Worm (Caenorhabditis elegans) whole organism, midembryonic: ENCODE measurements around the gene srh-239.

Experiments used
- T22C8.4 ChIP-seq: fragments of 200-800 bp; sonication (Bioruptor generic); IDR thresholded peaks from 2 replicates; pipeline ENCODE4 v1.3.6; 2022; ENCODE audit warnings: missing genetic modification characterization, missing compliant biosample characterization
- cog-1 ChIP-seq: sonication (generic microtip); optimal IDR thresholded peaks from 2 replicates; lab custom pipeline; 2016; ENCODE audit warnings: missing genetic modification characterization, missing compliant biosample characterization
- flt-1 ChIP-seq: fragments of 200-800 bp; sonication (Bioruptor generic); IDR thresholded peaks from 2 replicates; pipeline ENCODE4 v1.3.6; 2022; ENCODE audit warnings: missing genetic modification characterization, missing compliant biosample characterization
- klf-2 ChIP-seq: fragments of 200-800 bp; sonication (Bioruptor generic); conservative IDR thresholded peaks from 2 replicates; pipeline ENCODE4 v1.3.6; 2022; ENCODE audit warnings: missing genetic modification reagents, missing genetic modification characterization, missing compliant biosample characterization
- med-1 ChIP-seq: sonication (generic microtip); optimal IDR thresholded peaks from 2 replicates; lab custom pipeline; 2017; ENCODE audit warnings: missing genetic modification characterization, mild to moderate bottlenecking, missing compliant biosample characterization, antibody characterized with exemption, missing genetic modification reagents; ENCODE audit not compliant: insufficient read depth
- ref-1 ChIP-seq: fragments of 200-800 bp; sonication (Bioruptor generic); conservative IDR thresholded peaks from 2 replicates; pipeline ENCODE4 v1.3.6; 2022; ENCODE audit warnings: missing genetic modification reagents, missing genetic modification characterization, missing compliant biosample characterization
- tab-1 ChIP-seq: fragments of 200-800 bp; sonication (Bioruptor generic); IDR thresholded peaks from 2 replicates; pipeline ENCODE4 v1.3.6; 2022; ENCODE audit warnings: missing genetic modification characterization, missing compliant biosample characterization
- ztf-23 ChIP-seq: fragments of 200-800 bp; sonication (Bioruptor generic); IDR thresholded peaks from 2 replicates; pipeline ENCODE4 v1.3.6; 2022; ENCODE audit warnings: missing genetic modification reagents, missing genetic modification characterization, missing compliant biosample characterization
- ztf-29 ChIP-seq: fragments of 200-800 bp; sonication (Bioruptor generic); IDR thresholded peaks from 2 replicates; pipeline ENCODE4 v1.3.6; 2022; ENCODE audit warnings: missing genetic modification reagents, missing genetic modification characterization, missing compliant biosample characterization

srh-239 gene

ce11 chrV:15445437-15445836 is at the start of gene srh-239:
srh-239 (plus strand) TSS chrV:15445737.
- TF ChIP-seq ztf-29 (no peak), cog-1 (no peak), ref-1 (GFP tag; lab: Robert Waterston, UW) (no peak), med-1 (GFP tag; lab: Kevin White, UChicago) (no peak), klf-2 (GFP tag; lab: Robert Waterston, UW) (no peak), ztf-23 (GFP tag; lab: Robert Waterston, UW) (no peak), flt-1 (GFP tag; lab: Robert Waterston, UW) (no peak), tab-1 (GFP tag; lab: Robert Waterston, UW) (no peak)

ce11 chrV:15397139-15397538 is 48.4 kb upstream of the srh-239 start:
- TF ChIP-seq cog-1 (no peak), klf-2 (GFP tag; lab: Robert Waterston, UW) (no peak), T22C8.4 (GFP tag; lab: Robert Waterston, UW) (no peak), tab-1 (GFP tag; lab: Robert Waterston, UW) (no peak), ref-1 (GFP tag; lab: Robert Waterston, UW) (no peak), ztf-29 (no peak), flt-1 (GFP tag; lab: Robert Waterston, UW) (no peak), med-1 (GFP tag; lab: Kevin White, UChicago) (no peak), ztf-23 (GFP tag; lab: Robert Waterston, UW) (no peak)

ce11 chrV:15398728-15399127 is 46.8 kb upstream of the srh-239 start, which contains the start of gene fbxa-199:
fbxa-199 (minus strand) TSS chrV:15398828.
- TF ChIP-seq med-1 (GFP tag; lab: Kevin White, UChicago), result no peak
- TF ChIP-seq klf-2 (GFP tag; lab: Robert Waterston, UW), result no peak
- TF ChIP-seq tab-1 (GFP tag; lab: Robert Waterston, UW), result no peak
- no peak for TF ChIP-seq ztf-23 (GFP tag; lab: Robert Waterston, UW)
- TF ChIP-seq ref-1 (GFP tag; lab: Robert Waterston, UW), result no peak
- no peak for TF ChIP-seq T22C8.4 (GFP tag; lab: Robert Waterston, UW)

- TF ChIP-seq ref-1 (GFP tag; lab: Robert Waterston, UW) (no peak), med-1 (GFP tag; lab: Kevin White, UChicago) (no peak), T22C8.4 (GFP tag; lab: Robert Waterston, UW) (no peak), flt-1 (GFP tag; lab: Robert Waterston, UW) (no peak), tab-1 (GFP tag; lab: Robert Waterston, UW) (no peak), ztf-29 (no peak), klf-2 (GFP tag; lab: Robert Waterston, UW) (no peak), cog-1 (no peak), ztf-23 (GFP tag; lab: Robert Waterston, UW) (no peak)
These were observed 45.7 kb upstream of the srh-239 start, which contains the start of the genes T06E6.15 and sri-7 for ce11 chrV:15399691-15400377. T06E6.15 (minus strand) TSS chrV:15399791. sri-7 (plus strand) TSS chrV:15400327.

ce11 chrV:15401856-15402314 is 43.7 kb upstream of the srh-239 start, which contains the start of gene fbxa-135:
fbxa-135 (plus strand) TSS chrV:15402264.
- TF ChIP-seq ztf-29 (no peak), ztf-23 (GFP tag; lab: Robert Waterston, UW) (no peak), klf-2 (GFP tag; lab: Robert Waterston, UW) (no peak), tab-1 (GFP tag; lab: Robert Waterston, UW) (no peak), flt-1 (GFP tag; lab: Robert Waterston, UW) (no peak), T22C8.4 (GFP tag; lab: Robert Waterston, UW) (no peak), med-1 (GFP tag; lab: Kevin White, UChicago) (no peak), cog-1 (no peak), ref-1 (GFP tag; lab: Robert Waterston, UW) (no peak)

- TF ChIP-seq tab-1 (GFP tag; lab: Robert Waterston, UW) (no peak), med-1 (GFP tag; lab: Kevin White, UChicago) (no peak)
These were observed 40.7 kb upstream of the srh-239 start, which contains the start of gene srh-258 for ce11 chrV:15404859-15405258. srh-258 (plus strand) TSS chrV:15405159.

- TF ChIP-seq tab-1 (GFP tag; lab: Robert Waterston, UW) (no peak), klf-2 (GFP tag; lab: Robert Waterston, UW) (no peak), med-1 (GFP tag; lab: Kevin White, UChicago) (no peak), cog-1 (no peak), T22C8.4 (GFP tag; lab: Robert Waterston, UW) (no peak), ztf-23 (GFP tag; lab: Robert Waterston, UW) (no peak), ref-1 (GFP tag; lab: Robert Waterston, UW) (no peak), flt-1 (GFP tag; lab: Robert Waterston, UW) (no peak), ztf-29 (no peak)
These were observed 38.6 kb upstream of the srh-239 start, which contains the start of gene srh-257 for ce11 chrV:15406928-15407327. srh-257 (plus strand) TSS chrV:15407228.

- TF ChIP-seq flt-1 (GFP tag; lab: Robert Waterston, UW), result no peak
- TF ChIP-seq cog-1, result no peak
- TF ChIP-seq ztf-29, result no peak
- TF ChIP-seq ref-1 (GFP tag; lab: Robert Waterston, UW), result no peak
- no peak for TF ChIP-seq T22C8.4 (GFP tag; lab: Robert Waterston, UW)
- no peak for TF ChIP-seq med-1 (GFP tag; lab: Kevin White, UChicago)
- TF ChIP-seq tab-1 (GFP tag; lab: Robert Waterston, UW), result no peak
- no peak for TF ChIP-seq klf-2 (GFP tag; lab: Robert Waterston, UW)
- no peak for TF ChIP-seq ztf-23 (GFP tag; lab: Robert Waterston, UW)
These were observed 32.9 kb upstream of the srh-239 start, which contains the start of gene srbc-63 for ce11 chrV:15412625-15413024. srbc-63 (minus strand) TSS chrV:15412725.

ce11 chrV:15413847-15414246 is 31.7 kb upstream of the srh-239 start, which contains the start of gene srh-264:
srh-264 (plus strand) TSS chrV:15414147.
- TF ChIP-seq med-1 (GFP tag; lab: Kevin White, UChicago), result no peak
- no peak for TF ChIP-seq ztf-29
- TF ChIP-seq ztf-23 (GFP tag; lab: Robert Waterston, UW), result no peak
- no peak for TF ChIP-seq cog-1
- TF ChIP-seq klf-2 (GFP tag; lab: Robert Waterston, UW), result no peak
- TF ChIP-seq ref-1 (GFP tag; lab: Robert Waterston, UW), result no peak
- no peak for TF ChIP-seq tab-1 (GFP tag; lab: Robert Waterston, UW)
- no peak for TF ChIP-seq T22C8.4 (GFP tag; lab: Robert Waterston, UW)
- TF ChIP-seq flt-1 (GFP tag; lab: Robert Waterston, UW), result no peak
